Worm (Caenorhabditis elegans) whole organism, mixed stage, embryonic: ENCODE results near the gene daf-31.

Source experiments
- drap-1 ChIP-seq: fragments of 200-800 bp; sonication (Bioruptor generic); optimal IDR thresholded peaks from 3 replicates; lab custom pipeline; 2018; ENCODE audit warnings: mild to moderate bottlenecking, missing genetic modification characterization, missing compliant biosample characterization
- elt-1 ChIP-seq: sonication (generic microtip); optimal IDR thresholded peaks from 2 replicates; lab custom pipeline; 2017; ENCODE audit warnings: missing genetic modification characterization, mild to moderate bottlenecking, missing compliant biosample characterization, antibody characterized with exemption, moderate library complexity, borderline replicate concordance; ENCODE audit not compliant: insufficient read depth
- lin-13 ChIP-seq: fragments of 150-350 bp; optimal IDR thresholded peaks from 2 replicates; lab custom pipeline; 2014; ENCODE audit warnings: missing biosample characterization, missing genetic modification characterization
- lin-32 ChIP-seq: fragments of 200-800 bp; sonication (Bioruptor generic); optimal IDR thresholded peaks from 2 replicates; lab custom pipeline; 2018; ENCODE audit warnings: mild to moderate bottlenecking, missing genetic modification characterization, missing compliant biosample characterization
- nhr-237 ChIP-seq: fragments of 150-350 bp; optimal IDR thresholded peaks from 2 replicates; lab custom pipeline; 2014; ENCODE audit warnings: missing biosample characterization, missing genetic modification characterization
- pha-4 ChIP-seq: fragments of 150-350 bp; optimal IDR thresholded peaks from 2 replicates; lab custom pipeline; 2018; ENCODE audit warnings: missing biosample characterization, missing genetic modification reagents, missing genetic modification characterization

- TF ChIP-seq drap-1 (GFP tag; lab: Kevin White, UChicago), result no peak
- no peak for TF ChIP-seq pha-4 (tag; lab: Kevin White, UChicago)
- no peak for TF ChIP-seq elt-1 (tag; lab: Kevin White, UChicago)
- no peak for TF ChIP-seq lin-32 (GFP tag; lab: Kevin White, UChicago)
- TF ChIP-seq nhr-237 (tag; lab: Kevin White, UChicago), result no peak
- no peak for TF ChIP-seq lin-13 (tag; lab: Kevin White, UChicago)
These were observed 14.8 kb upstream of the daf-31 start, which contains the start of gene K07H8.11 for ce11 chrIV:8275232-8275631.
